Fruit fly (Drosophila melanogaster) whole organism, embryonic: ENCODE results near the gene CG34288.

Experiments used
- Antp ChIP-seq: fragments of 200-800 bp; sonication (Bioruptor generic); optimal IDR thresholded peaks from 3 replicates; lab custom pipeline; 2016; ENCODE audit warnings: missing biosample characterization, missing genetic modification characterization
- CG14710 ChIP-seq: fragments of 200-800 bp; sonication (Bioruptor generic); optimal IDR thresholded peaks from 3 replicates; lab custom pipeline; 2019; ENCODE audit warnings: missing biosample characterization, mild to moderate bottlenecking, missing genetic modification characterization, moderate library complexity
- CG31365 ChIP-seq: fragments of 200-800 bp; sonication (Bioruptor generic); optimal IDR thresholded peaks from 2 replicates; lab custom pipeline; 2018; ENCODE audit warnings: missing biosample characterization, mild to moderate bottlenecking, missing genetic modification characterization
- CG4360 ChIP-seq: fragments of 200-800 bp; sonication (Bioruptor generic); IDR thresholded peaks from 2 replicates; pipeline ENCODE4 v1.3.6; 2022; ENCODE audit warnings: missing biosample characterization, missing genetic modification characterization
- CG8281 ChIP-seq: fragments of 200-800 bp; sonication (Bioruptor generic); optimal IDR thresholded peaks from 2 replicates; lab custom pipeline; 2018; ENCODE audit warnings: missing biosample characterization, mild to moderate bottlenecking, missing genetic modification characterization, moderate library complexity
- Dp ChIP-seq: fragments of 200-800 bp; sonication (Bioruptor generic); optimal IDR thresholded peaks from 2 replicates; lab custom pipeline; 2018; ENCODE audit warnings: missing biosample characterization, mild to moderate bottlenecking, missing genetic modification characterization, moderate library complexity
- Sin3A ChIP-seq: fragments of >200 bp; optimal IDR thresholded peaks from 2 replicates; lab custom pipeline; 2018
- hb ChIP-seq: fragments of 200-800 bp; sonication (Bioruptor generic); IDR thresholded peaks from 3 replicates; pipeline ENCODE4 v1.3.6; 2022; ENCODE audit warnings: missing biosample characterization, missing genetic modification characterization; ENCODE audit not compliant: partially characterized antibody
- lmd ChIP-seq: fragments of 200-800 bp; sonication (Bioruptor generic); IDR thresholded peaks from 2 replicates; pipeline ENCODE4 v1.3.6; 2022; ENCODE audit warnings: missing biosample characterization, missing genetic modification characterization
- otp ChIP-seq: fragments of 200-800 bp; sonication (Bioruptor generic); IDR thresholded peaks from 3 replicates; pipeline ENCODE4, ENCODE4 v1.3.6; 2022; ENCODE audit warnings: missing biosample characterization, missing genetic modification characterization

DNA sequence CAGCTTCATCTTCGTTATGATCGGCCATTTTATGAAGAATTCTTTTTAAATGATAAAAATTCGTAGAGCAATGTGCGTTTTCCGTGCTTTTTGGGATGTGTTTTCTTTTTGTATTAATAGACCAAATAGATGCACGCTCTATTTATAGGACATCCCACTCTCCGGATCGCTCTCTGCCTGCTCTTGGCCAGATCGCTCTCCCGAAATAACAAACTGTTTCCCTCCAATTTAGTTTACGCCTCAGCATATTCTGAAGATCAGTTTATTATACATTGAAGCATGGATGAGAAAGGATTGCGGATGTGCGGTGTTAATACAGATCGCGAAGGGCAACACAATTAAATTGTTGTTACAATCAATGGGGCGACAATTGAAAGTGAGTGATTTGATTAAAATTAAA lies 41.8 kb upstream of the CG34288 start, which contains the start of gene CG5376:
- TF ChIP-seq Antp (GFP tag; lab: Kevin White, UChicago), result no peak
- TF ChIP-seq CG4360 (GFP tag; lab: Robert Waterston, UW), result no peak
- no peak for TF ChIP-seq CG31365 (tag; lab: Kevin White, UChicago)
- TF ChIP-seq Dp (GFP tag; lab: Kevin White, UChicago), result no peak
- no peak for TF ChIP-seq CG8281 (tag; lab: Kevin White, UChicago)
- TF ChIP-seq CG14710 (tag; lab: Kevin White, UChicago), result no peak
- no peak for TF ChIP-seq lmd (GFP tag; lab: Robert Waterston, UW)
- TF ChIP-seq otp (GFP tag; lab: Robert Waterston, UW), result no peak
- no peak for TF ChIP-seq Sin3A (lab: Kevin White, UChicago)
- TF ChIP-seq hb (GFP tag; lab: Robert Waterston, UW), result no peak
